Worm (Caenorhabditis elegans) whole organism, young adult: ENCODE measurements around the gene magu-4.
"Not testable (repeated sequence)": the region's sequence is repeated elsewhere in the genome, so short reads cannot be mapped to it uniquely, and the experiment has no call there.

Experiments
- F49E8.2 ChIP-seq: sonication (generic microtip); optimal IDR thresholded peaks from 3 replicates; lab custom pipeline; 2017; ENCODE audit warnings: missing genetic modification characterization, mild to moderate bottlenecking, missing compliant biosample characterization, antibody characterized with exemption, moderate library complexity; ENCODE audit not compliant: insufficient read depth
- unc-130 ChIP-seq: sonication (generic microtip); optimal IDR thresholded peaks from 2 replicates; lab custom pipeline; 2016; ENCODE audit warnings: missing genetic modification reagents, missing genetic modification characterization, missing compliant biosample characterization
- zfh-2 ChIP-seq: fragments of 200-800 bp; sonication (Bioruptor generic); conservative IDR thresholded peaks from 2 replicates; pipeline ENCODE4 v1.3.6; 2022; ENCODE audit warnings: missing genetic modification reagents, missing genetic modification characterization, missing compliant biosample characterization

ce11 chrIV:10028779-10029178, 19.2 kb downstream of the magu-4 start, which contains the start of the genes F44D12.16 and msd-2:
- TF ChIP-seq zfh-2 (GFP tag; lab: Robert Waterston, UW); unc-130 (GFP tag; lab: Kevin White, UChicago); F49E8.2 (tag; lab: Kevin White, UChicago): not testable (repeated sequence)
